Fruit fly (Drosophila melanogaster): ENCODE results near the gene CG6733.

The CG6733 gene

dm6 chr3R:23097197-23097809, at the start of gene CG6733:
Gene CG6733, plus strand, starts transcription at chr3R:23097728.
- TF ChIP-seq CG1620 (GFP tag; optimal IDR thresholded peaks at IDR 0.05) (no peak), kay (GFP tag; ENCODE audit: borderline replicate concordance) (peak; percentile 86), CG14711 (tag; optimal IDR thresholded peaks at IDR 0.05) (no peak), Crg-1 (GFP tag; optimal IDR thresholded peaks at IDR 0.05) (no peak)

dm6 chr3R:23048089-23048689, 49.3 kb upstream of the CG6733 start, which contains the start of gene CG17121:
Gene CG17121, minus strand, starts transcription at chr3R:23048214.
- TF ChIP-seq CG5204 (GFP tag; optimal IDR thresholded peaks at IDR 0.05): no peak
- TF ChIP-seq CG14711 (tag; optimal IDR thresholded peaks at IDR 0.05): no peak
- no peak for TF ChIP-seq CG11617 (GFP tag; optimal IDR thresholded peaks at IDR 0.05)
- TF ChIP-seq Clk (GFP tag; optimal IDR thresholded peaks at IDR 0.05): no peak
- no peak for TF ChIP-seq CG7045 (GFP tag; optimal IDR thresholded peaks at IDR 0.05)
- TF ChIP-seq Mnt (GFP tag; optimal IDR thresholded peaks at IDR 0.05): peak; percentile 2
- peak; percentile 70 for TF ChIP-seq cic (GFP tag; optimal IDR thresholded peaks at IDR 0.05)
- TF ChIP-seq pad (GFP tag; optimal IDR thresholded peaks at IDR 0.05): peak; percentile 20
- TF ChIP-seq kay (GFP tag; ENCODE audit: borderline replicate concordance): no peak
- TF ChIP-seq CG12768 (GFP tag; optimal IDR thresholded peaks at IDR 0.05): no peak

- TF ChIP-seq tj (GFP tag; optimal IDR thresholded peaks at IDR 0.05) (no peak), kay (GFP tag; ENCODE audit: borderline replicate concordance) (no peak), pad (GFP tag; optimal IDR thresholded peaks at IDR 0.05) (no peak), CG5204 (GFP tag; optimal IDR thresholded peaks at IDR 0.05) (peak; percentile 63), CG1620 (GFP tag; optimal IDR thresholded peaks at IDR 0.05) (no peak), toe (GFP tag; optimal IDR thresholded peaks at IDR 0.05) (peak; percentile 49), CG7101 (tag; optimal IDR thresholded peaks at IDR 0.05) (peak; percentile 63), CG11617 (GFP tag; optimal IDR thresholded peaks at IDR 0.05) (peak; percentile 51), bab1 (GFP tag; optimal IDR thresholded peaks at IDR 0.05) (peak; percentile 11), CG33017 (tag; optimal IDR thresholded peaks at IDR 0.05) (peak; percentile 54), cnc (optimal IDR thresholded peaks at IDR 0.05) (no peak), CG7045 (GFP tag; optimal IDR thresholded peaks at IDR 0.05) (peak; percentile 64), CG14711 (tag; optimal IDR thresholded peaks at IDR 0.05) (peak; percentile 30), Hr96 (GFP tag; optimal IDR thresholded peaks at IDR 0.05) (peak; percentile 44), CG12768 (GFP tag; optimal IDR thresholded peaks at IDR 0.05) (peak; percentile 44)
Observed at dm6 chr3R:23048690-23049118, 48.8 kb upstream of the CG6733 start.

- TF ChIP-seq CG1620 (GFP tag; optimal IDR thresholded peaks at IDR 0.05) (no peak), tj (GFP tag; optimal IDR thresholded peaks at IDR 0.05) (no peak), Hr96 (GFP tag; optimal IDR thresholded peaks at IDR 0.05) (no peak), bab1 (GFP tag; optimal IDR thresholded peaks at IDR 0.05) (no peak), Mnt (GFP tag; optimal IDR thresholded peaks at IDR 0.05) (no peak), CG14711 (tag; optimal IDR thresholded peaks at IDR 0.05) (no peak), Crg-1 (GFP tag; optimal IDR thresholded peaks at IDR 0.05) (no peak), CG7101 (tag; optimal IDR thresholded peaks at IDR 0.05) (no peak), CG33017 (tag; optimal IDR thresholded peaks at IDR 0.05) (no peak), CG5204 (GFP tag; optimal IDR thresholded peaks at IDR 0.05) (no peak), cnc (optimal IDR thresholded peaks at IDR 0.05) (no peak), ovo (GFP tag; optimal IDR thresholded peaks at IDR 0.05) (no peak), CG12768 (GFP tag; optimal IDR thresholded peaks at IDR 0.05) (no peak), kay (GFP tag; ENCODE audit: borderline replicate concordance) (no peak), CG11617 (GFP tag; optimal IDR thresholded peaks at IDR 0.05) (no peak), cic (GFP tag; optimal IDR thresholded peaks at IDR 0.05) (no peak)
Observed at dm6 chr3R:23051639-23052125, 45.8 kb upstream of the CG6733 start, which contains the start of gene Gr94a. Gene Gr94a, plus strand, starts transcription at chr3R:23051689.

dm6 chr3R:23053135-23053730, 44.3 kb upstream of the CG6733 start:
- TF ChIP-seq Clk (GFP tag; optimal IDR thresholded peaks at IDR 0.05) (no peak), CG33017 (tag; optimal IDR thresholded peaks at IDR 0.05) (no peak), CG12768 (GFP tag; optimal IDR thresholded peaks at IDR 0.05) (no peak), cnc (optimal IDR thresholded peaks at IDR 0.05) (no peak), CG1620 (GFP tag; optimal IDR thresholded peaks at IDR 0.05) (no peak), toe (GFP tag; optimal IDR thresholded peaks at IDR 0.05) (no peak), CG11617 (GFP tag; optimal IDR thresholded peaks at IDR 0.05) (no peak)

- peak; percentile 22 for TF ChIP-seq Hr96 (GFP tag; optimal IDR thresholded peaks at IDR 0.05)
- TF ChIP-seq CG11617 (GFP tag; optimal IDR thresholded peaks at IDR 0.05): peak; percentile 33
- TF ChIP-seq bab1 (GFP tag; optimal IDR thresholded peaks at IDR 0.05): peak; percentile 51
- no peak for TF ChIP-seq tj (GFP tag; optimal IDR thresholded peaks at IDR 0.05)
- peak; percentile 35 for TF ChIP-seq CG5204 (GFP tag; optimal IDR thresholded peaks at IDR 0.05)
- no peak for TF ChIP-seq Clk (GFP tag; optimal IDR thresholded peaks at IDR 0.05)
- TF ChIP-seq CG7101 (tag; optimal IDR thresholded peaks at IDR 0.05): peak; percentile 49
- TF ChIP-seq CG14711 (tag; optimal IDR thresholded peaks at IDR 0.05): peak; percentile 51
- no peak for TF ChIP-seq CG33017 (tag; optimal IDR thresholded peaks at IDR 0.05)
- no peak for TF ChIP-seq CG12768 (GFP tag; optimal IDR thresholded peaks at IDR 0.05)
- TF ChIP-seq pad (GFP tag; optimal IDR thresholded peaks at IDR 0.05): peak; percentile 18
- TF ChIP-seq CG1620 (GFP tag; optimal IDR thresholded peaks at IDR 0.05): peak; percentile 23
- TF ChIP-seq toe (GFP tag; optimal IDR thresholded peaks at IDR 0.05): peak; percentile 35
- TF ChIP-seq Mnt (GFP tag; optimal IDR thresholded peaks at IDR 0.05): peak; percentile 7
Observed at dm6 chr3R:23053936-23054335, 43.6 kb upstream of the CG6733 start, which contains the start of gene p53. Gene p53, minus strand, starts transcription at chr3R:23054082.
